Worm (Caenorhabditis elegans) whole organism, L1 larva: ENCODE data around the gene T20B12.3.

Experiments
- alr-1 ChIP-seq: fragments of 200-800 bp; sonication (Bioruptor generic); optimal IDR thresholded peaks from 2 replicates; lab custom pipeline; 2018; ENCODE audit warnings: borderline replicate concordance, mild to moderate bottlenecking, missing genetic modification characterization, missing compliant biosample characterization
- aly-2 ChIP-seq: fragments of 150-350 bp; optimal IDR thresholded peaks from 2 replicates; lab custom pipeline; 2014; ENCODE audit warnings: missing biosample characterization, missing genetic modification characterization
- egl-13 ChIP-seq: sonication (generic microtip); optimal IDR thresholded peaks from 2 replicates; lab custom pipeline; 2016; ENCODE audit warnings: missing genotype, missing genetic modification reagents, missing genetic modification characterization, missing compliant biosample characterization
- fos-1 ChIP-seq: fragments of 150-350 bp; optimal IDR thresholded peaks from 2 replicates; lab custom pipeline; 2014; ENCODE audit warnings: missing biosample characterization, missing genetic modification characterization
- lin-14 ChIP-seq: fragments of 200-800 bp; sonication (Bioruptor generic); optimal IDR thresholded peaks from 2 replicates; lab custom pipeline; 2018; ENCODE audit warnings: mild to moderate bottlenecking, missing genetic modification characterization, moderate library complexity, missing compliant biosample characterization
- mep-1 ChIP-seq: fragments of 150-350 bp; optimal IDR thresholded peaks from 2 replicates; lab custom pipeline; 2014; ENCODE audit warnings: missing biosample characterization, missing genetic modification characterization
- nhr-12 ChIP-seq: sonication (generic microtip); optimal IDR thresholded peaks from 2 replicates; lab custom pipeline; 2017; ENCODE audit warnings: missing biosample characterization, missing genetic modification characterization
- nhr-76 ChIP-seq: sonication (generic microtip); optimal IDR thresholded peaks from 2 replicates; lab custom pipeline; 2017; ENCODE audit warnings: missing biosample characterization, missing genetic modification characterization
- snpc-4 ChIP-seq: fragments of 150-350 bp; optimal IDR thresholded peaks from 2 replicates; lab custom pipeline; 2014; ENCODE audit warnings: missing biosample characterization, missing genetic modification characterization
- zag-1 ChIP-seq: fragments of 150-350 bp; optimal IDR thresholded peaks from 2 replicates; lab custom pipeline; 2014; ENCODE audit warnings: missing biosample characterization, missing genetic modification characterization

- TF ChIP-seq fos-1 (tag; lab: Kevin White, UChicago), result no peak
- no peak for TF ChIP-seq alr-1 (tag; lab: Kevin White, UChicago)
- TF ChIP-seq aly-2 (tag; lab: Kevin White, UChicago), result no peak
- no peak for TF ChIP-seq lin-14 (GFP tag; lab: Kevin White, UChicago)
- no peak for TF ChIP-seq nhr-76 (tag; lab: Kevin White, UChicago)
- TF ChIP-seq mep-1 (tag; lab: Kevin White, UChicago), result no peak
- no peak for TF ChIP-seq nhr-12 (tag; lab: Kevin White, UChicago)
- TF ChIP-seq zag-1 (tag; lab: Kevin White, UChicago), result no peak
- TF ChIP-seq snpc-4 (tag; lab: Kevin White, UChicago), result no peak
- no peak for TF ChIP-seq egl-13 (tag; lab: Kevin White, UChicago)
Measured at ce11 chrIII:7395354-7395753, 13.4 kb downstream of the T20B12.3 start, which contains the start of gene lgc-50.
